Fruit fly (Drosophila melanogaster) whole organism, embryonic: Measurements from ENCODE around the gene CG11902.
A peak's percentile ranks its signal among the peaks of the same experiment; 100 is the strongest.

Experiments
- Ada2b ChIP-seq: fragments of 200-800 bp; sonication (Bioruptor generic); IDR thresholded peaks from 2 replicates; pipeline ENCODE4 v1.3.6; 2022; ENCODE audit warnings: missing biosample characterization, missing genetic modification characterization
- Atf6 ChIP-seq: fragments of 200-800 bp; sonication (Bioruptor generic); IDR thresholded peaks from 2 replicates; pipeline ENCODE4 v1.3.6; 2022; ENCODE audit warnings: missing biosample characterization, missing genetic modification characterization
- BtbVII ChIP-seq: fragments of 200-800 bp; sonication (Bioruptor generic); optimal IDR thresholded peaks from 3 replicates; lab custom pipeline; 2017; ENCODE audit warnings: missing biosample characterization, mild to moderate bottlenecking, missing genetic modification characterization
- CG10147 ChIP-seq: fragments of 200-800 bp; sonication (Bioruptor generic); optimal IDR thresholded peaks from 2 replicates; lab custom pipeline; 2019; ENCODE audit warnings: missing biosample characterization, mild to moderate bottlenecking, missing genetic modification characterization, moderate library complexity
- CG11085 ChIP-seq: fragments of 200-800 bp; sonication (Bioruptor generic); IDR thresholded peaks from 2 replicates; pipeline ENCODE4 v1.3.6; 2022; ENCODE audit warnings: missing biosample characterization, missing genetic modification characterization
- CG11456 ChIP-seq: fragments of 200-800 bp; sonication (Bioruptor generic); IDR thresholded peaks from 3 replicates; pipeline ENCODE4 v1.3.6; 2022; ENCODE audit warnings: missing biosample characterization, missing genetic modification characterization
- CG12299 ChIP-seq: fragments of 200-800 bp; sonication (Bioruptor generic); optimal IDR thresholded peaks from 2 replicates; lab custom pipeline; 2018; ENCODE audit warnings: missing biosample characterization, mild to moderate bottlenecking, missing genetic modification characterization
- CG12769 ChIP-seq: fragments of 200-800 bp; sonication (Bioruptor generic); optimal IDR thresholded peaks from 2 replicates; lab custom pipeline; 2019; ENCODE audit warnings: missing biosample characterization, mild to moderate bottlenecking, missing genetic modification characterization, moderate library complexity
- CG13123 ChIP-seq: fragments of 200-800 bp; sonication (Bioruptor generic); optimal IDR thresholded peaks from 2 replicates; lab custom pipeline; 2016; ENCODE audit warnings: missing biosample characterization, missing genetic modification characterization
- CG15479 ChIP-seq: fragments of 200-800 bp; sonication (Bioruptor generic); optimal IDR thresholded peaks from 3 replicates; lab custom pipeline; 2019; ENCODE audit warnings: missing biosample characterization, mild to moderate bottlenecking, missing genetic modification characterization, moderate library complexity
- CG1647 ChIP-seq: fragments of 200-800 bp; sonication (Bioruptor generic); optimal IDR thresholded peaks from 3 replicates; lab custom pipeline; 2016; ENCODE audit warnings: missing biosample characterization, missing genetic modification characterization
- CG17361 ChIP-seq: fragments of 200-800 bp; sonication (Bioruptor generic); IDR thresholded peaks from 3 replicates; pipeline ENCODE4 v1.3.6; 2022; ENCODE audit warnings: missing biosample characterization, missing genetic modification characterization
- CG17612 ChIP-seq: fragments of 200-800 bp; sonication (Bioruptor generic); IDR thresholded peaks from 2 replicates; pipeline ENCODE4 v1.3.6; 2022; ENCODE audit warnings: missing biosample characterization, missing genetic modification characterization
- CG18011 ChIP-seq: fragments of 200-800 bp; sonication (Bioruptor generic); optimal IDR thresholded peaks from 2 replicates; lab custom pipeline; 2017; ENCODE audit warnings: missing biosample characterization, missing genetic modification characterization, mild to moderate bottlenecking, moderate library complexity, missing genotype
- CG30403 ChIP-seq: fragments of 200-800 bp; sonication (Bioruptor generic); optimal IDR thresholded peaks from 3 replicates; lab custom pipeline; 2016; ENCODE audit warnings: missing biosample characterization, missing genetic modification characterization
- CG31365 ChIP-seq: fragments of 200-800 bp; sonication (Bioruptor generic); optimal IDR thresholded peaks from 2 replicates; lab custom pipeline; 2018; ENCODE audit warnings: missing biosample characterization, mild to moderate bottlenecking, missing genetic modification characterization
- CG34376 ChIP-seq: fragments of 200-800 bp; sonication (Bioruptor generic); optimal IDR thresholded peaks from 2 replicates; lab custom pipeline; 2018; ENCODE audit warnings: missing biosample characterization, mild to moderate bottlenecking, missing genetic modification characterization
- CG3726 ChIP-seq: fragments of 200-800 bp; sonication (Bioruptor generic); IDR thresholded peaks from 3 replicates; pipeline ENCODE4, ENCODE4 v1.3.6; 2022; ENCODE audit warnings: missing biosample characterization, missing genetic modification characterization
- CG6765 ChIP-seq: fragments of 200-800 bp; sonication (Bioruptor generic); optimal IDR thresholded peaks from 3 replicates; lab custom pipeline; 2017; ENCODE audit warnings: missing biosample characterization, mild to moderate bottlenecking, missing genetic modification characterization
- CG9797 ChIP-seq: fragments of 200-800 bp; sonication (Bioruptor generic); optimal IDR thresholded peaks from 3 replicates; lab custom pipeline; 2018; ENCODE audit warnings: missing biosample characterization, mild to moderate bottlenecking, missing genetic modification characterization
- D ChIP-seq, 2 experiments: fragments of 200-800 bp in 1 of 2; fragments of >200 bp in 1 of 2; sonication (Bioruptor generic) in 1 of 2; optimal IDR thresholded peaks; 2 replicates in 1 of 2; 3 replicates in 1 of 2; lab custom pipeline; 2017; ENCODE audit warnings: mild to moderate bottlenecking in 1 of 2, missing biosample characterization in 1 of 2, missing genetic modification characterization in 1 of 2, missing genetic modification reagents in 1 of 2
- GATAe ChIP-seq: fragments of 200-800 bp; sonication (Bioruptor generic); conservative IDR thresholded peaks from 2 replicates; pipeline ENCODE4 v1.3.6; 2022; ENCODE audit warnings: missing biosample characterization, missing genetic modification characterization
- HLHmδ ChIP-seq: fragments of 200-800 bp; sonication (Bioruptor generic); optimal IDR thresholded peaks from 2 replicates; lab custom pipeline; 2018; ENCODE audit warnings: missing biosample characterization, mild to moderate bottlenecking, missing genetic modification characterization, moderate library complexity
- Hey ChIP-seq: fragments of 200-800 bp; sonication (Bioruptor generic); optimal IDR thresholded peaks from 3 replicates; lab custom pipeline; 2018; ENCODE audit warnings: missing biosample characterization, mild to moderate bottlenecking, missing genetic modification characterization
- Hmx ChIP-seq: fragments of 200-800 bp; sonication (Bioruptor generic); optimal IDR thresholded peaks from 2 replicates; lab custom pipeline; 2016; ENCODE audit warnings: missing biosample characterization, missing genetic modification characterization
- Nf-YC ChIP-seq: fragments of 200-800 bp; optimal IDR thresholded peaks from 3 replicates; lab custom pipeline; 2019; ENCODE audit warnings: missing biosample characterization, mild to moderate bottlenecking, missing genetic modification characterization, moderate library complexity
- Vsx1 ChIP-seq: fragments of 200-800 bp; sonication (Bioruptor generic); optimal IDR thresholded peaks from 2 replicates; lab custom pipeline; 2017; ENCODE audit warnings: missing biosample characterization, mild to moderate bottlenecking, missing genetic modification characterization, missing genetic modification reagents
- bigmax ChIP-seq: fragments of 200-800 bp; sonication (Bioruptor generic); optimal IDR thresholded peaks from 2 replicates; lab custom pipeline; 2018; ENCODE audit warnings: missing biosample characterization, mild to moderate bottlenecking, missing genetic modification characterization
- caup ChIP-seq: fragments of 200-800 bp; sonication (Bioruptor generic); optimal IDR thresholded peaks from 3 replicates; lab custom pipeline; 2017; ENCODE audit warnings: missing biosample characterization, mild to moderate bottlenecking, missing genetic modification characterization, moderate library complexity; ENCODE audit not compliant: severe bottlenecking
- chinmo ChIP-seq: fragments of 200-800 bp; sonication (Bioruptor generic); IDR thresholded peaks from 4 replicates; pipeline ENCODE4 v1.3.6; 2022; ENCODE audit warnings: missing biosample characterization, missing genetic modification characterization; ENCODE audit not compliant: partially characterized antibody
- chm ChIP-seq: fragments of 200-800 bp; sonication (Bioruptor generic); IDR thresholded peaks from 2 replicates; pipeline ENCODE4 v1.3.6; 2022; ENCODE audit warnings: missing biosample characterization, missing genetic modification characterization
- esg ChIP-seq: fragments of 200-800 bp; sonication (Bioruptor generic); conservative IDR thresholded peaks from 2 replicates; pipeline ENCODE4 v1.3.6; 2022; ENCODE audit warnings: missing biosample characterization, missing genetic modification characterization
- eve ChIP-seq, 2 experiments: fragments of >200 bp; optimal IDR thresholded peaks; 2 replicates each; lab custom pipeline; 2017; ENCODE audit warnings: missing biosample characterization in 2 of 2, missing genetic modification characterization in 2 of 2
- exex ChIP-seq: fragments of 200-800 bp; sonication (Bioruptor generic); optimal IDR thresholded peaks from 4 replicates; lab custom pipeline; 2018; ENCODE audit warnings: missing biosample characterization, mild to moderate bottlenecking, missing genetic modification characterization, moderate library complexity
- fd3F ChIP-seq: fragments of 200-800 bp; sonication (Bioruptor generic); optimal IDR thresholded peaks from 2 replicates; lab custom pipeline; 2018; ENCODE audit warnings: missing biosample characterization, mild to moderate bottlenecking, missing genetic modification characterization, moderate library complexity
- ftz-f1 ChIP-seq: fragments of 200-800 bp; sonication (Bioruptor generic); optimal IDR thresholded peaks from 2 replicates; lab custom pipeline; 2016; ENCODE audit warnings: missing biosample characterization, missing genetic modification characterization
- grn ChIP-seq: fragments of 200-800 bp; sonication (Bioruptor generic); optimal IDR thresholded peaks from 3 replicates; lab custom pipeline; 2017; ENCODE audit warnings: missing biosample characterization, missing genetic modification characterization
- hb ChIP-seq: fragments of 200-800 bp; sonication (Bioruptor generic); IDR thresholded peaks from 3 replicates; pipeline ENCODE4 v1.3.6; 2022; ENCODE audit warnings: missing biosample characterization, missing genetic modification characterization; ENCODE audit not compliant: partially characterized antibody
- hth ChIP-seq: fragments of >200 bp; optimal IDR thresholded peaks from 2 replicates; lab custom pipeline; 2017; ENCODE audit warnings: inconsistent platforms
- jumu ChIP-seq: fragments of 200-800 bp; sonication (Bioruptor generic); optimal IDR thresholded peaks from 3 replicates; lab custom pipeline; 2016; ENCODE audit warnings: missing biosample characterization, missing genetic modification characterization
- kay ChIP-seq: fragments of 200-800 bp; sonication (Bioruptor generic); optimal IDR thresholded peaks from 2 replicates; lab custom pipeline; 2016; ENCODE audit warnings: missing biosample characterization, missing genetic modification characterization
- lab ChIP-seq: fragments of 200-800 bp; sonication (Bioruptor generic); optimal IDR thresholded peaks from 3 replicates; lab custom pipeline; 2017; ENCODE audit warnings: missing biosample characterization, missing genetic modification characterization, mild to moderate bottlenecking, moderate library complexity, missing genetic modification reagents
- mam ChIP-seq: fragments of 200-800 bp; sonication (Bioruptor generic); optimal IDR thresholded peaks from 3 replicates; lab custom pipeline; 2016; ENCODE audit warnings: missing biosample characterization, missing genetic modification characterization
- mirr ChIP-seq: fragments of 200-800 bp; sonication (Bioruptor generic); optimal IDR thresholded peaks from 3 replicates; lab custom pipeline; 2018; ENCODE audit warnings: missing biosample characterization, mild to moderate bottlenecking, missing genetic modification characterization
- onecut ChIP-seq: fragments of 200-800 bp; sonication (Bioruptor generic); IDR thresholded peaks from 2 replicates; pipeline ENCODE4 v1.3.6; 2022; ENCODE audit warnings: missing biosample characterization, missing genetic modification characterization
- ranshi ChIP-seq: fragments of 200-800 bp; sonication (Bioruptor generic); IDR thresholded peaks from 2 replicates; pipeline ENCODE4 v1.3.6; 2022; ENCODE audit warnings: missing biosample characterization, missing genetic modification characterization
- sd ChIP-seq: fragments of 200-800 bp; sonication (Bioruptor generic); optimal IDR thresholded peaks from 3 replicates; lab custom pipeline; 2018; ENCODE audit warnings: missing biosample characterization, mild to moderate bottlenecking, missing genetic modification characterization, moderate library complexity
- sens ChIP-seq: fragments of 200-800 bp; sonication (Bioruptor generic); peaks from one replicate; lab custom pipeline; 2016; ENCODE audit warnings: missing biosample characterization, missing genetic modification characterization
- sima ChIP-seq: fragments of 200-800 bp; sonication (Bioruptor generic); optimal IDR thresholded peaks from 2 replicates; lab custom pipeline; 2016; ENCODE audit warnings: missing biosample characterization, missing genetic modification characterization
- tap ChIP-seq: fragments of 200-800 bp; optimal IDR thresholded peaks from 3 replicates; lab custom pipeline; 2019; ENCODE audit warnings: missing biosample characterization, mild to moderate bottlenecking, missing genetic modification characterization, moderate library complexity
- tll ChIP-seq, 2 experiments: fragments of 200-800 bp in 1 of 2; fragments of >200 bp in 1 of 2; sonication (Bioruptor generic) in 1 of 2; optimal IDR thresholded peaks; 2 replicates each; lab custom pipeline; 2017 to 2019; ENCODE audit warnings: missing biosample characterization in 2 of 2, missing genetic modification characterization in 2 of 2, mild to moderate bottlenecking in 1 of 2, moderate library complexity in 1 of 2

The CG11902 gene

dm6 chr3R:25309175-25309574, 25.9 kb upstream of the CG11902 start (continued):
- TF ChIP-seq CG11085 (GFP tag; lab: Robert Waterston, UW): no peak
- peak; percentile 53 for TF ChIP-seq lab
- no peak for TF ChIP-seq CG1647 (GFP tag; lab: Kevin White, UChicago)
- TF ChIP-seq sens (GFP tag; lab: Kevin White, UChicago): no peak
- no peak for TF ChIP-seq CG18011 (GFP tag; lab: Kevin White, UChicago)
- TF ChIP-seq Ada2b: no peak
- TF ChIP-seq BtbVII (GFP tag; lab: Kevin White, UChicago): no peak
- TF ChIP-seq CG30403: no peak
- no peak for TF ChIP-seq HLHmδ (GFP tag; lab: Kevin White, UChicago)
- TF ChIP-seq Hmx (GFP tag; lab: Kevin White, UChicago): no peak
- TF ChIP-seq bigmax (GFP tag; lab: Kevin White, UChicago): no peak
- no peak for TF ChIP-seq esg (GFP tag; lab: Robert Waterston, UW)
- no peak for TF ChIP-seq CG31365 (tag; lab: Kevin White, UChicago)
- TF ChIP-seq CG3726 (GFP tag; lab: Robert Waterston, UW): no peak
- TF ChIP-seq CG10147 (GFP tag; lab: Kevin White, UChicago): no peak
- no peak for TF ChIP-seq jumu
- TF ChIP-seq caup (GFP tag; lab: Kevin White, UChicago): no peak
- no peak for TF ChIP-seq onecut (GFP tag; lab: Robert Waterston, UW)
- no peak for TF ChIP-seq chm (GFP tag; lab: Robert Waterston, UW)
- no peak for TF ChIP-seq CG11456 (GFP tag; lab: Robert Waterston, UW)
- TF ChIP-seq hb (GFP tag; lab: Robert Waterston, UW): no peak
- TF ChIP-seq CG17612 (GFP tag; lab: Robert Waterston, UW): no peak
- no peak for TF ChIP-seq D (optimal IDR thresholded peaks at IDR 0.05; lab: Kevin White, UChicago)
- no peak for TF ChIP-seq D (GFP tag; optimal IDR thresholded peaks at IDR 0.05; lab: Kevin White, UChicago)
- no peak for TF ChIP-seq CG15479 (GFP tag; lab: Kevin White, UChicago)
- 0 out of 2 replicates have a peak, but pooled peaks have one; percentile 21 for TF ChIP-seq GATAe (GFP tag; lab: Robert Waterston, UW)
- TF ChIP-seq tap (tag; lab: Kevin White, UChicago): no peak
- TF ChIP-seq CG9797 (GFP tag; lab: Kevin White, UChicago): no peak
- peak; percentile 64 for TF ChIP-seq mirr (GFP tag; lab: Kevin White, UChicago)
- peak; percentile 38 for TF ChIP-seq grn (GFP tag; lab: Kevin White, UChicago)
- TF ChIP-seq CG12769 (tag; lab: Kevin White, UChicago): peak; percentile 19
- TF ChIP-seq kay (GFP tag; lab: Kevin White, UChicago): no peak
- no peak for TF ChIP-seq chinmo (GFP tag; lab: Robert Waterston, UW)
- TF ChIP-seq eve (GFP tag; optimal IDR thresholded peaks at IDR 0.05; lab: Kevin White, UChicago): no peak
- no peak for TF ChIP-seq hth (lab: Kevin White, UChicago)
- TF ChIP-seq Hey: no peak
- no peak for TF ChIP-seq CG17361 (GFP tag; lab: Robert Waterston, UW)
- peak; percentile 33 for TF ChIP-seq Vsx1
- no peak for TF ChIP-seq tll (GFP tag; optimal IDR thresholded peaks at IDR 0.05; lab: Kevin White, UChicago)
- no peak for TF ChIP-seq ftz-f1 (GFP tag; lab: Kevin White, UChicago)
- TF ChIP-seq ranshi: no peak
- no peak for TF ChIP-seq Atf6 (GFP tag; lab: Robert Waterston, UW)
- TF ChIP-seq fd3F: no peak
- no peak for TF ChIP-seq CG6765 (GFP tag; lab: Kevin White, UChicago)
- TF ChIP-seq sd (tag; lab: Kevin White, UChicago): peak; percentile 3
- no peak for TF ChIP-seq Nf-YC (tag; lab: Kevin White, UChicago)
- no peak for TF ChIP-seq mam (GFP tag; lab: Kevin White, UChicago)
- TF ChIP-seq sima (GFP tag; lab: Kevin White, UChicago): no peak
- TF ChIP-seq CG12299 (tag; lab: Kevin White, UChicago): no peak
- TF ChIP-seq CG13123 (GFP tag; lab: Kevin White, UChicago): no peak
- TF ChIP-seq CG34376: peak; percentile 7
- TF ChIP-seq exex (tag; lab: Kevin White, UChicago): peak; percentile 97
